Worm (Caenorhabditis elegans): ENCODE data around the gene T28D6.5.

DNA sequence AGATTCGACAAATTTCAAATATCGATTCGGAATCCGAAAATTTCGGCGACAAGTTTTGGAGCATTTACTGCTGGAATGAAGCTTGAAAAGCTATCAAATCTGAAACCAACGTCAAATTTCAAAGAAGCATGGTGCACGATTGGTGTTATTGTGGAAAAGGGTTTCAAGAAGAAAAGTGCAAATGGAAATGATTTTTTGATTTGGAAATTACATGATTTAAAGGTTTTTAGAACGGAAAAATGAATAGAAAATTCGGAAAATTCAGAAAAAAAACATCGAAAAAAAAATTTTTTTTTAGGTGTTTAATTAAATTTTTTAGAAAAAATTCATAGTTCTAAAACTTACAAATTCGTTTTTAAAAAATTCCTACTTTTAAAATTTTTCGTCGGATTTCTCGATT lies 15.4 kb upstream of the T28D6.5 start, which contains the start of gene teg-1:
- no peak for TF ChIP-seq nhr-12 (tag; optimal IDR thresholded peaks at IDR 0.05)
- TF ChIP-seq ztf-11 (tag; optimal IDR thresholded peaks at IDR 0.05), result no peak
- TF ChIP-seq lin-32 (GFP tag; optimal IDR thresholded peaks at IDR 0.05), result no peak
